Worm (Caenorhabditis elegans): ENCODE measurements around the gene F53A3.7.

DNA sequence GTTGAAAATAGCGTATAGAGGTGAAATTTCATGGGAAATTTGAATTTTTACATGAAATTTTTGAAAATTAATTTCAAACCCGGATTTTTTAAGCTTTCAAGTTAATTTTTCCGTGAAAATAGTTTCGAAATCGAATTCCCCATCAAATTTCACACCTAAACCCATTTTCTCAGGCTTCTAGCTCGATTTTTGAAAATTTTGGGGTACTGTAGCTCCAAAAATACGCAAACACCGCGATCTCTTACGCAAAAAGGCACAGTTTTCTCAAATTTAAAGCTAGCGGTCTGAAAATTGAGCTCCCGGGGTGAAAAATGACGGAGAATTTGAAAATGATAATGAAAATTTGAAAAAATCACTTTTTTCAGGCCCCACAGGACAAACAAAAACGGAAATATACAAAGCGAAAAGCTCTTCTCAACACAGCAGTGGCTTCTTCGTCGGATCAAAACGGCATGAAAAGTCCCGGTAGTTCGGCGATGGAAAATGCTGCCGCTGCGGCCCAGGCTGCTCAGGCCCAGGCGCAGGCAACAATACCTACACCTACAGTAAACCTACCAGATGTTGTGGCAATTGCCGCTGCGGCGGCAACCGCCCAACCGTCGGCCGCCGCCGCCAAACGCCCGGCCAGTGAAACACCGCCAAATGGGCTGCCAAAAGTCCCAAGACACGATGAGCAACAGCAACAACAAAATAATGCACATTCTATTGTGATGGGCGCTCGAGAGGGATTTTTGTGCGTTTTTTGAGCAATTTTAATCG is 22.4 kb upstream of the F53A3.7 start:
- TF ChIP-seq F13C5.2 (tag; optimal IDR thresholded peaks at IDR 0.05) (no peak), ama-1 (optimal IDR thresholded peaks at IDR 0.05) (no peak), ceh-13 (GFP tag; optimal IDR thresholded peaks at IDR 0.05) (no peak), tbx-11 (GFP tag; IDR thresholded peaks at IDR 0.05) (no peak), B0310.2 (tag; optimal IDR thresholded peaks at IDR 0.05) (no peak), pes-1 (GFP tag; IDR thresholded peaks at IDR 0.05) (no peak), tbx-37 (GFP tag; conservative IDR thresholded peaks at IDR 0.05) (no peak), flt-1 (GFP tag; IDR thresholded peaks at IDR 0.05) (no peak), ets-7 (tag; optimal IDR thresholded peaks at IDR 0.05) (no peak), tra-4 (tag; optimal IDR thresholded peaks at IDR 0.05) (no peak), hmg-4 (GFP tag; optimal IDR thresholded peaks at IDR 0.05) (no peak), hnd-1 (tag; optimal IDR thresholded peaks at IDR 0.05) (no peak)

All from whole organism, early embryonic.